Worm (Caenorhabditis elegans): ENCODE results near the gene F53B1.3.

Gene F53B1.3

DNA sequence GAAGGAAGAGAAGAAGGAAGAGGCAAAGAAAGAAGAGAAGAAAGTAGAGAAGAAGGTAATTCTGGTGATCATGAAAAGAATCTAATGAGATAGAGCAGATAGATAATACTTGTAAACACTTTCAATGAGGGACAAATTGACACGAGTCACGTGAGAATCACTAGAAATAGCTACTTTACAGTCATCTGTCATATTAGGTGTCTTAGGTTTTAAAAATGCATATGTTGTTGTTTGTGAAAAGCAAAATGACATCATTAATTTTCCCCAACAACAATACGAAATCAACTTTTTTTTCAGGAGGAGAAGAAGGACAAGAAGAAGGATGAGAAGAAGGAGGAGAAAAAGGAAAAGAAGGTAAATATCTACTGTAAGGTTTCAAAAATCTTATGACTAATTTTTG, 30.2 kb upstream of the F53B1.3 start:
- TF ChIP-seq ref-1 (GFP tag; conservative IDR thresholded peaks at IDR 0.05) (no peak), ztf-29 (GFP tag; IDR thresholded peaks at IDR 0.05) (no peak), med-1 (GFP tag; optimal IDR thresholded peaks at IDR 0.05; ENCODE audit: insufficient read depth) (no peak), T22C8.4 (GFP tag; IDR thresholded peaks at IDR 0.05) (no peak), flt-1 (GFP tag; IDR thresholded peaks at IDR 0.05) (no peak), tab-1 (GFP tag; IDR thresholded peaks at IDR 0.05) (no peak), ztf-23 (GFP tag; IDR thresholded peaks at IDR 0.05) (no peak), klf-2 (GFP tag; conservative IDR thresholded peaks at IDR 0.05) (no peak), cog-1 (tag; optimal IDR thresholded peaks at IDR 0.05) (no peak)

DNA sequence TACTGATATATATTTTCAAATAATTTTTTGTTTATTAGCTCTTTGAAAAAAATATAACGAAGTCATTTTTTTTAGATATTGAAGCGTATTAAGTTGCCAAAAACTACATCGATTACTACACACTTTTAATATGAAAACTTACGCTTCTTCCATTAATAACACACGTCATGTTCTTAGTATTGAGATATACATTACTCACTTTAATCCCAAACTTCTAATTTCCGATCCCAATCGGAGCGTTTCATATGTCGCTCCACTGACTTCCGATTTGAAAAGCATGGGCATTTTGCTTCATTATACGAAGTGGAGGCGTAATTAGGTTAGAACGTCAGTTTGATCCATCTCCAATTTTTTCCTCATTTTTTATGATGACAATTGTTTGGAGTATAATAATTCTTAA, 26.6 kb upstream of the F53B1.3 start:
- TF ChIP-seq med-1 (GFP tag; optimal IDR thresholded peaks at IDR 0.05; ENCODE audit: insufficient read depth) = no peak
- TF ChIP-seq ztf-29 (GFP tag; IDR thresholded peaks at IDR 0.05) = no peak
- no peak for TF ChIP-seq flt-1 (GFP tag; IDR thresholded peaks at IDR 0.05)
- TF ChIP-seq T22C8.4 (GFP tag; IDR thresholded peaks at IDR 0.05) = no peak
- TF ChIP-seq tab-1 (GFP tag; IDR thresholded peaks at IDR 0.05) = no peak
- no peak for TF ChIP-seq ref-1 (GFP tag; conservative IDR thresholded peaks at IDR 0.05)
- TF ChIP-seq ztf-23 (GFP tag; IDR thresholded peaks at IDR 0.05) = no peak
- no peak for TF ChIP-seq klf-2 (GFP tag; conservative IDR thresholded peaks at IDR 0.05)
- no peak for TF ChIP-seq cog-1 (tag; optimal IDR thresholded peaks at IDR 0.05)

DNA sequence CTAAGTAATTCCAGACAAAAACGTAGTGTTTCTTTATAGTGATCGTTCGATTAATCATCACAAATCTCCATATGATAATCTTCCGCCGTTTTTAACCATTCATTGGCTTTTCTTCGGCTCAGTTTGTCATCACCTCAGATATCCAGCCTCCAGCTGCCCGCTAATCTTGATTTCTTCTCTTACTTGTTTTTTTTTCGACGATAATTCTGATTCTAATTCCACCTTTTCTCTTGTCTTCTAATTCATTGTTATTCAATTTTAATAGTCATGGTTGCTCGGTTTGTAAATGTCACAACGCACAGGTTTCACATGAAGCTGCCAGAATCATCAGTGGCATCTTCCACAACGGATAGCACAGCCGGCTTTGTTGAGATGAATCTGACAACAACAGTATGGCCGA, 25.9 kb upstream of the F53B1.3 start, which contains the start of gene F49H12.4:
TSS of gene F49H12.4 (plus strand) at position 301 of the 400 bp plus-strand sequence.
- TF ChIP-seq cog-1 (tag; optimal IDR thresholded peaks at IDR 0.05) (no peak), flt-1 (GFP tag; IDR thresholded peaks at IDR 0.05) (no peak), klf-2 (GFP tag; conservative IDR thresholded peaks at IDR 0.05) (no peak), ztf-29 (GFP tag; IDR thresholded peaks at IDR 0.05) (no peak), ztf-23 (GFP tag; IDR thresholded peaks at IDR 0.05) (no peak)

DNA sequence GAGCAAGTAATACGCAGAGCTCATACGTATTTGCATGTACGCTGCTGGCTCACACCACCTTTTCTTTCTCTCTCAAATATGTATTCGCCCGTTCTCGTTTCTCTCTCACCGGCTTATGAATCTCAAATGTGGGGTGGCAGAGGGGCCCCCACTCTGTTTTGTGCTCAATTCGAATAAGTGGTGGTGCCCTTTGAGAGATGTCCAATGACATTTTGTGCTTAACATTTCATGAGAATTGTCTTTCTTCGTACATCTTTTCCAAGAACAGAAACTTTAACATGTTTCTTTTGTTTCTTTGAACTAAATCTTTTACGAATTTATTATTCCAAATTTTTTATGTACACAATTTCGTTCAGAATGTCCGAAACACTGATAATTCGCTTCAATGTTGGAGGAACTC, 21.4 kb upstream of the F53B1.3 start, which contains the start of gene F49H12.3:
TSS of gene F49H12.3 (plus strand) at position 357 of the 400 bp plus-strand sequence.
- no peak for TF ChIP-seq med-1 (GFP tag; optimal IDR thresholded peaks at IDR 0.05; ENCODE audit: insufficient read depth)
- TF ChIP-seq T22C8.4 (GFP tag; IDR thresholded peaks at IDR 0.05) = no peak
- TF ChIP-seq ztf-29 (GFP tag; IDR thresholded peaks at IDR 0.05) = no peak
- no peak for TF ChIP-seq tab-1 (GFP tag; IDR thresholded peaks at IDR 0.05)
- TF ChIP-seq flt-1 (GFP tag; IDR thresholded peaks at IDR 0.05) = no peak
- no peak for TF ChIP-seq ztf-23 (GFP tag; IDR thresholded peaks at IDR 0.05)
- no peak for TF ChIP-seq klf-2 (GFP tag; conservative IDR thresholded peaks at IDR 0.05)
- TF ChIP-seq ref-1 (GFP tag; conservative IDR thresholded peaks at IDR 0.05) = no peak
- no peak for TF ChIP-seq cog-1 (tag; optimal IDR thresholded peaks at IDR 0.05)

DNA sequence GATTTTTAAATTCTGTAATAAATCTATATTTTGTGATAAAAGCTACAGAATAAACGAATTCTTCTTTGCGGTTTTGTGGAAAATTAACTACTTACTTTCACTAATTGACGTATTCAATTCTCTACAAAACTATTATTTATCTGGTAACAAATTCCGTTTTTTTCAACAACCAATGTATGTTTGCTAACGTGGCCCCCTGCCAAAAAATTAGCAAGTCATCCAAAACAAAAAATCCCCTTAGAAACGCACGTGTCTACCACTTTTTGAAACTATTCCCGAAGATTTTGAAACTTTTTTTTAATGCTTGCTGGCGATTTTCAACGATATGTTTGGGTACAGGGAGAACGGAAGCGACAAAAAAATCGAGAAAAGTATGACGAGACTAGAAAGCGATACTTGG, 20.4 kb upstream of the F53B1.3 start, which contains the start of gene F49H12.2:
TSS of gene F49H12.2 (plus strand) at position 301 of the 400 bp plus-strand sequence.
- TF ChIP-seq flt-1 (GFP tag; IDR thresholded peaks at IDR 0.05) (no peak), ref-1 (GFP tag; conservative IDR thresholded peaks at IDR 0.05) (no peak), cog-1 (tag; optimal IDR thresholded peaks at IDR 0.05) (no peak), med-1 (GFP tag; optimal IDR thresholded peaks at IDR 0.05; ENCODE audit: insufficient read depth) (no peak), tab-1 (GFP tag; IDR thresholded peaks at IDR 0.05) (no peak), ztf-29 (GFP tag; IDR thresholded peaks at IDR 0.05) (no peak), T22C8.4 (GFP tag; IDR thresholded peaks at IDR 0.05) (no peak), ztf-23 (GFP tag; IDR thresholded peaks at IDR 0.05) (no peak), klf-2 (GFP tag; conservative IDR thresholded peaks at IDR 0.05) (no peak)

DNA sequence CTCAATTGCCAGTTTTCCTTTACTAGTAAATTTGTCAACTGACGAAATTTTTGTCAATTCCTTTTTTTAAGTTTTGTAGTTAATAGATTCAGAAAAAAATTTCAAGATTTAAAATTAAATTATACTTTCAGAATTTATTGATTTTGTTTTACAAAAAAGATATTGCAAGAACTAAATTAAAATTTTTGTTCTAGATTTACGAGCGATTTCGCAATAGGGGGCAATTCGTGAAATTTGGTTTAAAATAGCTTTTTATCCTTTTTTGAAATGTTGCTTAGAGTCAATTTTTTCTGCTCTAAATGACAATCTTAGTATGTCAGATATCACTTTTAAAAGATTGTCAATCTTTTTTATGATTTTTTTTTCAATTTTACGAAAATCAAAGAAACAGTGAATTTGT, 19.9 kb upstream of the F53B1.3 start:
- no peak for TF ChIP-seq T22C8.4 (GFP tag; IDR thresholded peaks at IDR 0.05)
- TF ChIP-seq ztf-23 (GFP tag; IDR thresholded peaks at IDR 0.05) = no peak
- TF ChIP-seq ref-1 (GFP tag; conservative IDR thresholded peaks at IDR 0.05) = no peak
- no peak for TF ChIP-seq klf-2 (GFP tag; conservative IDR thresholded peaks at IDR 0.05)
- TF ChIP-seq ztf-29 (GFP tag; IDR thresholded peaks at IDR 0.05) = no peak
- no peak for TF ChIP-seq tab-1 (GFP tag; IDR thresholded peaks at IDR 0.05)
- no peak for TF ChIP-seq med-1 (GFP tag; optimal IDR thresholded peaks at IDR 0.05; ENCODE audit: insufficient read depth)
- no peak for TF ChIP-seq flt-1 (GFP tag; IDR thresholded peaks at IDR 0.05)
- no peak for TF ChIP-seq cog-1 (tag; optimal IDR thresholded peaks at IDR 0.05)

DNA sequence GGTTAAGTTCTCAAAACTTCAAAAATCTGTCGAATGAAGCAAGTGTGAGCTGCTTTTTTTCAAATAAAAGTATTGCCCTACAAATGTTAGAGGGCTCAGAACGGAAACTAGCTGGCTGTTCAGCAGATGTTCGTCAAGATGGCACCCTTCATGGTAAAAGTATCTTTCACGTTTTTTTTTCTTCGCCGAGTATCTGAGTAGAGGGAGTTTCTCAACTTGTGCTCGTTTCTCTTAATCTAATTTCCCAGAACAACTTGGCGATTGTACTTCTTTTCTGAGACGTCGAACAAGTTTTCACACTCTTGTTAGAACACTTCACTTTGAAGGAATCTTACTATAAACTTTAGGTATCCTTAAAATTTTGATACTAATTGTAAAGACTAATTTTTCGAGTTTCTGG, 17.7 kb upstream of the F53B1.3 start:
- TF ChIP-seq ztf-23 (GFP tag; IDR thresholded peaks at IDR 0.05) = no peak

DNA sequence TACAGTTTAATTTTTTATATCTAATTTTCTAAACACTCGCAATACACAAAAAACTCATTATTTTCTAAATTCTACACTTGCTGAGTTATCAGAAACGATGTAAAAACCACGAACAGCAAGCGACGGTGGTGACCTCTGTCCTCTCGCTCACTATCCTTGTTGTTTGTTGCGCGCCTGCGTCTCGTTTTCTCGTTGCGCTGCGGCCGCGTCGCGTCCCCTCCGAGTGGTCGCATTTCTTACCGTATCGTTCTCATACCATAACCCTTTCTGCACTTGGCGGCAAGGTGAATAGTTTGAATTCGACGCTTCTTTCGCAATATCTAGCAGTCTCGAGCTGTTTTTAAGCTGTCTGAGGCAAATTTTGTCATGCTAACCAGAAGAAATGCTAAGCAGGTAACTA, 16.0 kb upstream of the F53B1.3 start, which contains the start of gene lsy-2:
TSS of gene lsy-2 (plus strand) at position 271 of the 400 bp plus-strand sequence.
- no peak for TF ChIP-seq flt-1 (GFP tag; IDR thresholded peaks at IDR 0.05)
- TF ChIP-seq cog-1 (tag; optimal IDR thresholded peaks at IDR 0.05) = no peak
- TF ChIP-seq T22C8.4 (GFP tag; IDR thresholded peaks at IDR 0.05) = no peak
- no peak for TF ChIP-seq klf-2 (GFP tag; conservative IDR thresholded peaks at IDR 0.05)
- TF ChIP-seq ztf-29 (GFP tag; IDR thresholded peaks at IDR 0.05) = 0 out of 2 replicates have a peak, but pooled peaks have one; percentile 17
- no peak for TF ChIP-seq ref-1 (GFP tag; conservative IDR thresholded peaks at IDR 0.05)
- no peak for TF ChIP-seq tab-1 (GFP tag; IDR thresholded peaks at IDR 0.05)
- 0 out of 2 replicates have a peak, but pooled peaks have one; percentile 19 for TF ChIP-seq ztf-23 (GFP tag; IDR thresholded peaks at IDR 0.05)
- no peak for TF ChIP-seq med-1 (GFP tag; optimal IDR thresholded peaks at IDR 0.05; ENCODE audit: insufficient read depth)

DNA sequence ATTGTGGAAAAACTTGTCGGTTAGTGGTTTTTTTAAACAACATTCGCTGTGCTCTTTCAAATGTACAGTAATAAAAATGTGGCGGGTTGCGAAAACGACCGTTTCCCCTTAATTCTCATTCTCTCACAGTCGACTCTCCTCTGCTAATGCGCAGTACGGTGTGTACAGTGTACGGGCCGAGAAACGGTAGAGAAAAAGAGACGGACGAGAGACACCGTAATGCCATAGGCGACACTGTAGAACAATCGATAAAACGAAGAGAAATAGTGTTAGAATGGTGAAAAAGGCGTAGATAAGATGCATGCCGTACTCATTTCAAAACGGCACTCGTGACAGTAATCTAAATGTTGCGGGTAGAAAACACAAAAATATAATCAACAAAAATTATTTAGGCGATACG, 14.9 kb upstream of the F53B1.3 start:
- TF ChIP-seq flt-1 (GFP tag; IDR thresholded peaks at IDR 0.05) = no peak
- no peak for TF ChIP-seq ref-1 (GFP tag; conservative IDR thresholded peaks at IDR 0.05)
- TF ChIP-seq T22C8.4 (GFP tag; IDR thresholded peaks at IDR 0.05) = peak; percentile 68; the same call in 1 of the 2 replicates
- no peak for TF ChIP-seq med-1 (GFP tag; optimal IDR thresholded peaks at IDR 0.05; ENCODE audit: insufficient read depth)
- TF ChIP-seq cog-1 (tag; optimal IDR thresholded peaks at IDR 0.05) = no peak
- TF ChIP-seq ztf-29 (GFP tag; IDR thresholded peaks at IDR 0.05) = no peak

DNA sequence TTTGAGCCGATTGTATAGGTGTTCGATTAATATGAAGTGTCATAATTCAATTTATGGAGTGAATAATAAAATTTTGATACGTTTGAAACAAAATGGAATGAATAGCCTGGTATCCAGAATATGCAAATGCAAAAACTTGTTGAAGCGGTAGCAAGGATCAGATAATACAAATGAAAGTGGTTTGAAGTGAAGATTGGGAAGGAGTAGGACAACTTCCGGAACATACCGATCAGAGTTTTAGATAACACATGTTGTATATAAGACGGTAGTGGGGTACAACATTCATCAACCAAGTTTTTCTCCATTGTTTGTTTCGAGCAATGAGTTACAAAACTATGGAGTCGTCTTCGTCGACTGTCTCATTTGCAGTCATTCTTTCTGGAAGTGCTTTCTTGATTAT, 12.2 kb upstream of the F53B1.3 start, which contains the start of gene col-164:
TSS of gene col-164 (plus strand) at position 301 of the 400 bp plus-strand sequence.
- no peak for TF ChIP-seq med-1 (GFP tag; optimal IDR thresholded peaks at IDR 0.05; ENCODE audit: insufficient read depth)
- no peak for TF ChIP-seq klf-2 (GFP tag; conservative IDR thresholded peaks at IDR 0.05)
- no peak for TF ChIP-seq ztf-23 (GFP tag; IDR thresholded peaks at IDR 0.05)
- no peak for TF ChIP-seq flt-1 (GFP tag; IDR thresholded peaks at IDR 0.05)
- TF ChIP-seq ref-1 (GFP tag; conservative IDR thresholded peaks at IDR 0.05) = no peak
- no peak for TF ChIP-seq tab-1 (GFP tag; IDR thresholded peaks at IDR 0.05)
- TF ChIP-seq T22C8.4 (GFP tag; IDR thresholded peaks at IDR 0.05) = no peak
- no peak for TF ChIP-seq ztf-29 (GFP tag; IDR thresholded peaks at IDR 0.05)
- TF ChIP-seq cog-1 (tag; optimal IDR thresholded peaks at IDR 0.05) = no peak
